Worm (Caenorhabditis elegans): ENCODE measurements around the gene ZK1320.13.

ce11 chrII:9651700-9652099 lies 28.9 kb upstream of the ZK1320.13 start, which contains the start of gene ZK1307.4:
- TF ChIP-seq snpc-4 (GFP tag; optimal IDR thresholded peaks at IDR 0.05) (no peak), snpc-4 (tag; optimal IDR thresholded peaks at IDR 0.05) (no peak), tbx-9 (tag; optimal IDR thresholded peaks at IDR 0.05; ENCODE audit: borderline replicate concordance) (no peak), Y56A3A.18 (GFP tag; IDR thresholded peaks at IDR 0.05) (no peak), ama-1 (optimal IDR thresholded peaks at IDR 0.05) (no peak), ama-1 (GFP tag; optimal IDR thresholded peaks at IDR 0.05) (no peak), egl-18 (GFP tag; IDR thresholded peaks at IDR 0.05) (no peak), ztf-18 (tag; optimal IDR thresholded peaks at IDR 0.05) (no peak), F23B12.7 (tag; optimal IDR thresholded peaks at IDR 0.05; ENCODE audit: insufficient read depth) (no peak), dox-1 (GFP tag; IDR thresholded peaks at IDR 0.05) (no peak), hmg-1.2 (GFP tag; IDR thresholded peaks at IDR 0.05) (no peak), mcd-1 (GFP tag; IDR thresholded peaks at IDR 0.05) (no peak)
